Comparison of ENCODE assay signal across 1 fruit fly cellular context in genomic region chr3L:640324-640974, dm6.
TF ChIP-seq lines count a peak whose summit lies in the region.

No protein-coding gene starts in this region.

TF ChIP-seq in whole organism, embryonic, 481 proteins besides CTCF, POLR2A, EP300 and RAD21 (continued from another document and continues in another):
- 0 out of 3 replicates have a peak, but pooled peaks have one; percentile 54 for TF ChIP-seq CG6791 (GFP tag; IDR thresholded peaks at IDR 0.05; lab: Robert Waterston, UW; ENCODE audit: partially characterized antibody)
- TF ChIP-seq inv (GFP tag; IDR thresholded peaks at IDR 0.05; lab: Robert Waterston, UW; ENCODE audit: partially characterized antibody), result no peak
- TF ChIP-seq ATbp (GFP tag; optimal IDR thresholded peaks at IDR 0.05; lab: Kevin White, UChicago), result peak; percentile 83
- TF ChIP-seq esg (GFP tag; conservative IDR thresholded peaks at IDR 0.05; lab: Robert Waterston, UW), result peak; percentile 73
- TF ChIP-seq CG11723 (GFP tag; optimal IDR thresholded peaks at IDR 0.05; lab: Kevin White, UChicago), result peak; percentile 79
- no peak for TF ChIP-seq Dp (GFP tag; optimal IDR thresholded peaks at IDR 0.05; lab: Kevin White, UChicago)
- TF ChIP-seq scrt (GFP tag; optimal IDR thresholded peaks at IDR 0.05; lab: Kevin White, UChicago), result peak; percentile 65
- TF ChIP-seq ems (GFP tag; optimal IDR thresholded peaks at IDR 0.05; lab: Kevin White, UChicago), result peak; percentile 57
- TF ChIP-seq CG11456 (GFP tag; IDR thresholded peaks at IDR 0.05; lab: Robert Waterston, UW), result no peak
- TF ChIP-seq lbe (GFP tag; optimal IDR thresholded peaks at IDR 0.05; lab: Kevin White, UChicago), result peak; percentile 75
- peak; percentile 73 to 81 for TF ChIP-seq Hr51 (GFP tag; optimal IDR thresholded peaks at IDR 0.05; lab: Kevin White, UChicago)
- TF ChIP-seq CG31388 (GFP tag; optimal IDR thresholded peaks at IDR 0.05; lab: Kevin White, UChicago), result peak; percentile 45
- TF ChIP-seq Poxn (GFP tag; IDR thresholded peaks at IDR 0.05; lab: Robert Waterston, UW), result no peak
- peak; percentile 85 for TF ChIP-seq CG7839 (tag; optimal IDR thresholded peaks at IDR 0.05; lab: Kevin White, UChicago)
- TF ChIP-seq Deaf1 (tag; optimal IDR thresholded peaks at IDR 0.05; lab: Kevin White, UChicago), result no peak
- TF ChIP-seq ind (GFP tag; optimal IDR thresholded peaks at IDR 0.05; lab: Kevin White, UChicago), result peak; percentile 83
- peak; percentile 63; the same call in 1 of the 2 replicates for TF ChIP-seq klu (GFP tag; IDR thresholded peaks at IDR 0.05; lab: Robert Waterston, UW)
- TF ChIP-seq Atf6 (GFP tag; IDR thresholded peaks at IDR 0.05; lab: Robert Waterston, UW), result peak; percentile 63
- peak; percentile 83 for TF ChIP-seq Ptx1 (GFP tag; IDR thresholded peaks at IDR 0.05; lab: Robert Waterston, UW)
- TF ChIP-seq Xbp1 (GFP tag; optimal IDR thresholded peaks at IDR 0.05; lab: Kevin White, UChicago), result peak; percentile 84
- TF ChIP-seq Hmr (GFP tag; optimal IDR thresholded peaks at IDR 0.05; lab: Kevin White, UChicago), result peak; percentile 79
- no peak for TF ChIP-seq knrl (GFP tag; IDR thresholded peaks at IDR 0.05; lab: Robert Waterston, UW; ENCODE audit: partially characterized antibody)
- TF ChIP-seq btn (GFP tag; optimal IDR thresholded peaks at IDR 0.05; lab: Kevin White, UChicago), result peak; percentile 57
- TF ChIP-seq CG2116 (GFP tag; optimal IDR thresholded peaks at IDR 0.05; lab: Kevin White, UChicago), result peak; percentile 54
- TF ChIP-seq seq (GFP tag; IDR thresholded peaks at IDR 0.05; lab: Robert Waterston, UW), result peak; percentile 71
- TF ChIP-seq Jarid2 (GFP tag; optimal IDR thresholded peaks at IDR 0.05; lab: Kevin White, UChicago), result peak; percentile 56
- TF ChIP-seq CG9437 (GFP tag; optimal IDR thresholded peaks at IDR 0.05; lab: Kevin White, UChicago), result peak; percentile 80
- peak; percentile 76 for TF ChIP-seq CG1647 (GFP tag; optimal IDR thresholded peaks at IDR 0.05; lab: Kevin White, UChicago)
- peak; percentile 80 for TF ChIP-seq CG4328 (GFP tag; optimal IDR thresholded peaks at IDR 0.05; lab: Kevin White, UChicago)
- TF ChIP-seq CG34224 (GFP tag; IDR thresholded peaks at IDR 0.05; lab: Robert Waterston, UW; ENCODE audit: partially characterized antibody), result no peak
- TF ChIP-seq pho (GFP tag; optimal IDR thresholded peaks at IDR 0.05; lab: Kevin White, UChicago), result peak; percentile 73
- peak; percentile 31 for TF ChIP-seq fd3F (GFP tag; optimal IDR thresholded peaks at IDR 0.05; lab: Kevin White, UChicago)
- peak; percentile 90 for TF ChIP-seq trem (tag; optimal IDR thresholded peaks at IDR 0.05; lab: Kevin White, UChicago)
- TF ChIP-seq CG7786 (GFP tag; optimal IDR thresholded peaks at IDR 0.05; lab: Kevin White, UChicago), result peak; percentile 82
- TF ChIP-seq CG14860 (GFP tag; IDR thresholded peaks at IDR 0.05; lab: Robert Waterston, UW; ENCODE audit: partially characterized antibody), result no peak
- peak; percentile 92 for TF ChIP-seq gem (tag; optimal IDR thresholded peaks at IDR 0.05; lab: Kevin White, UChicago)
- peak; percentile 89 for TF ChIP-seq row (GFP tag; IDR thresholded peaks at IDR 0.05; lab: Robert Waterston, UW)
- TF ChIP-seq CG4404 (GFP tag; IDR thresholded peaks at IDR 0.05; lab: Robert Waterston, UW), result peak; percentile 82
- peak; percentile 95 for TF ChIP-seq dmrt11E (tag; optimal IDR thresholded peaks at IDR 0.05; lab: Kevin White, UChicago)
- TF ChIP-seq CG12236 (GFP tag; optimal IDR thresholded peaks at IDR 0.05; lab: Kevin White, UChicago), result peak; percentile 78
- peak; percentile 73 for TF ChIP-seq cato (GFP tag; optimal IDR thresholded peaks at IDR 0.05; lab: Kevin White, UChicago; ENCODE audit: borderline replicate concordance)
- peak; percentile 78 for TF ChIP-seq PHDP (tag; optimal IDR thresholded peaks at IDR 0.05; lab: Kevin White, UChicago)
- TF ChIP-seq toy (GFP tag; IDR thresholded peaks at IDR 0.05; lab: Robert Waterston, UW), result no peak
- TF ChIP-seq CG11560 (tag; IDR thresholded peaks at IDR 0.05; lab: Robert Waterston, UW), result no peak
- TF ChIP-seq CG30403 (GFP tag; optimal IDR thresholded peaks at IDR 0.05; lab: Kevin White, UChicago), result peak; percentile 86
- TF ChIP-seq danr (GFP tag; IDR thresholded peaks at IDR 0.05; lab: Robert Waterston, UW), result peak; percentile 66
- peak; percentile 47 for TF ChIP-seq CG30020 (tag; optimal IDR thresholded peaks at IDR 0.05; lab: Kevin White, UChicago)
- peak; percentile 71 for TF ChIP-seq CG6765 (GFP tag; optimal IDR thresholded peaks at IDR 0.05; lab: Kevin White, UChicago)
- TF ChIP-seq CG12659 (GFP tag; optimal IDR thresholded peaks at IDR 0.05; lab: Kevin White, UChicago), result peak; percentile 81
- peak; percentile 44 for TF ChIP-seq CG15073 (GFP tag; optimal IDR thresholded peaks at IDR 0.05; lab: Kevin White, UChicago)
- no peak for TF ChIP-seq tna (GFP tag; IDR thresholded peaks at IDR 0.05; lab: Robert Waterston, UW; ENCODE audit: partially characterized antibody)
- peak; percentile 79 for TF ChIP-seq lmd (GFP tag; IDR thresholded peaks at IDR 0.05; lab: Robert Waterston, UW)
- peak; percentile 86 for TF ChIP-seq gsb-n (tag; optimal IDR thresholded peaks at IDR 0.05; lab: Kevin White, UChicago)
- peak; percentile 71; the same call in 2 of the 3 replicates for TF ChIP-seq tgo (GFP tag; IDR thresholded peaks at IDR 0.05; lab: Robert Waterston, UW)
- TF ChIP-seq gfzf (GFP tag; optimal IDR thresholded peaks at IDR 0.05; lab: Kevin White, UChicago), result no peak
- peak; percentile 69 for TF ChIP-seq Lhr (GFP tag; optimal IDR thresholded peaks at IDR 0.05; lab: Kevin White, UChicago)
- TF ChIP-seq CG7928 (GFP tag; optimal IDR thresholded peaks at IDR 0.05; lab: Kevin White, UChicago), result peak; percentile 33
- peak; percentile 51; the same call in 1 of the 2 replicates for TF ChIP-seq CG11247 (GFP tag; IDR thresholded peaks at IDR 0.05; lab: Robert Waterston, UW)
- TF ChIP-seq CG9797 (GFP tag; optimal IDR thresholded peaks at IDR 0.05; lab: Kevin White, UChicago), result peak; percentile 14
- TF ChIP-seq CG3838 (GFP tag; optimal IDR thresholded peaks at IDR 0.05; lab: Kevin White, UChicago), result no peak
- peak; percentile 54; the same call in 1 of the 2 replicates for TF ChIP-seq ro (GFP tag; IDR thresholded peaks at IDR 0.05; lab: Robert Waterston, UW)
- TF ChIP-seq CkIIα-i1 (GFP tag; IDR thresholded peaks at IDR 0.05; lab: Robert Waterston, UW), result no peak
- 0 out of 2 replicates have a peak, but pooled peaks have one; percentile 15 for TF ChIP-seq NFAT (GFP tag; IDR thresholded peaks at IDR 0.05; lab: Robert Waterston, UW)
- peak; percentile 15 for TF ChIP-seq CG34376 (GFP tag; optimal IDR thresholded peaks at IDR 0.05; lab: Kevin White, UChicago)
- peak; percentile 77 for TF ChIP-seq repo (GFP tag; optimal IDR thresholded peaks at IDR 0.05; lab: Kevin White, UChicago)
- no peak for TF ChIP-seq D (optimal IDR thresholded peaks at IDR 0.05; lab: Kevin White, UChicago)
- TF ChIP-seq D (GFP tag; optimal IDR thresholded peaks at IDR 0.05; lab: Kevin White, UChicago), result peak; percentile 90
- TF ChIP-seq bsh (GFP tag; optimal IDR thresholded peaks at IDR 0.05; lab: Kevin White, UChicago), result peak; percentile 85 to 93
- peak; percentile 88 for TF ChIP-seq CG10209 (GFP tag; optimal IDR thresholded peaks at IDR 0.05; lab: Kevin White, UChicago)
- TF ChIP-seq nerfin-1 (tag; optimal IDR thresholded peaks at IDR 0.05; lab: Kevin White, UChicago), result peak; percentile 81
- TF ChIP-seq Hmx (GFP tag; optimal IDR thresholded peaks at IDR 0.05; lab: Kevin White, UChicago), result peak; percentile 47
- no peak for TF ChIP-seq mld (GFP tag; IDR thresholded peaks at IDR 0.05; lab: Robert Waterston, UW; ENCODE audit: partially characterized antibody)
- peak; percentile 45 for TF ChIP-seq CG6654 (GFP tag; optimal IDR thresholded peaks at IDR 0.05; lab: Kevin White, UChicago)
- TF ChIP-seq CG9727 (GFP tag; optimal IDR thresholded peaks at IDR 0.05; lab: Kevin White, UChicago), result peak; percentile 94
- TF ChIP-seq fd96Cb (tag; optimal IDR thresholded peaks at IDR 0.05; lab: Kevin White, UChicago), result peak; percentile 86
- peak; percentile 81 for TF ChIP-seq Neu2 (GFP tag; optimal IDR thresholded peaks at IDR 0.05; lab: Kevin White, UChicago; ENCODE audit: borderline replicate concordance)
- TF ChIP-seq Hand (GFP tag; optimal IDR thresholded peaks at IDR 0.05; lab: Kevin White, UChicago), result peak; percentile 8
- TF ChIP-seq TFAM (GFP tag; optimal IDR thresholded peaks at IDR 0.05; lab: Kevin White, UChicago), result peak; percentile 76
- no peak for TF ChIP-seq CG8478 (optimal IDR thresholded peaks at IDR 0.05; lab: Kevin White, UChicago)
- peak; percentile 69; the same call in 2 of the 3 replicates for TF ChIP-seq CG11093 (GFP tag; IDR thresholded peaks at IDR 0.05; lab: Robert Waterston, UW)
- peak; percentile 71 for TF ChIP-seq Rx (GFP tag; IDR thresholded peaks at IDR 0.05; lab: Robert Waterston, UW)
- peak; percentile 38 for TF ChIP-seq CrebB (tag; optimal IDR thresholded peaks at IDR 0.05; lab: Kevin White, UChicago)
- TF ChIP-seq CG10267 (tag; optimal IDR thresholded peaks at IDR 0.05; lab: Kevin White, UChicago), result peak; percentile 86
- TF ChIP-seq CG15696 (tag; optimal IDR thresholded peaks at IDR 0.05; lab: Kevin White, UChicago), result peak; percentile 96
- TF ChIP-seq Ada2b (GFP tag; IDR thresholded peaks at IDR 0.05; lab: Robert Waterston, UW), result peak; percentile 50; the same call in 1 of the 2 replicates
- peak; percentile 86 for TF ChIP-seq CG13775 (GFP tag; optimal IDR thresholded peaks at IDR 0.05; lab: Kevin White, UChicago)
- TF ChIP-seq slbo (GFP tag; IDR thresholded peaks at IDR 0.05; lab: Robert Waterston, UW), result peak; percentile 71
- peak; percentile 15 for TF ChIP-seq cad (GFP tag; optimal IDR thresholded peaks at IDR 0.05; lab: Kevin White, UChicago)
- peak; percentile 86 for TF ChIP-seq Mes4 (GFP tag; optimal IDR thresholded peaks at IDR 0.05; lab: Kevin White, UChicago)
- peak; percentile 7; the same call in 1 of the 3 replicates for TF ChIP-seq z (GFP tag; IDR thresholded peaks at IDR 0.05; lab: Robert Waterston, UW)
- peak; percentile 81 for TF ChIP-seq CG6813 (GFP tag; optimal IDR thresholded peaks at IDR 0.05; lab: Kevin White, UChicago)
- TF ChIP-seq nom (GFP tag; optimal IDR thresholded peaks at IDR 0.05; lab: Kevin White, UChicago), result peak; percentile 86
- peak; percentile 7 for TF ChIP-seq CG31365 (tag; optimal IDR thresholded peaks at IDR 0.05; lab: Kevin White, UChicago)
- peak; percentile 84 for TF ChIP-seq pnt (GFP tag; optimal IDR thresholded peaks at IDR 0.05; lab: Kevin White, UChicago)
- peak; percentile 82 for TF ChIP-seq CG17568 (GFP tag; optimal IDR thresholded peaks at IDR 0.05; lab: Kevin White, UChicago)
- TF ChIP-seq CG15514 (GFP tag; optimal IDR thresholded peaks at IDR 0.05; lab: Kevin White, UChicago), result peak; percentile 49
- peak; percentile 76 for TF ChIP-seq pb (GFP tag; optimal IDR thresholded peaks at IDR 0.05; lab: Kevin White, UChicago)
- peak; percentile 81 for TF ChIP-seq NC2β (GFP tag; optimal IDR thresholded peaks at IDR 0.05; lab: Kevin White, UChicago)
- peak; percentile 74 for TF ChIP-seq chm (GFP tag; IDR thresholded peaks at IDR 0.05; lab: Robert Waterston, UW)
- peak; percentile 78 for TF ChIP-seq vvl (GFP tag; IDR thresholded peaks at IDR 0.05; lab: Robert Waterston, UW)
- TF ChIP-seq kah (GFP tag; optimal IDR thresholded peaks at IDR 0.05; lab: Kevin White, UChicago), result peak; percentile 44
- peak; percentile 77 for TF ChIP-seq CG12219 (GFP tag; optimal IDR thresholded peaks at IDR 0.05; lab: Kevin White, UChicago)
- TF ChIP-seq CG17328 (GFP tag; IDR thresholded peaks at IDR 0.05; lab: Robert Waterston, UW), result peak; percentile 77
- peak; percentile 54 to 96 for TF ChIP-seq eve (GFP tag; optimal IDR thresholded peaks at IDR 0.05; lab: Kevin White, UChicago)
- TF ChIP-seq CG14965 (GFP tag; optimal IDR thresholded peaks at IDR 0.05; lab: Kevin White, UChicago; ENCODE audit: borderline replicate concordance), result peak; percentile 71
- peak; percentile 79 for TF ChIP-seq CG3407 (GFP tag; optimal IDR thresholded peaks at IDR 0.05; lab: Kevin White, UChicago)
- TF ChIP-seq gcm (GFP tag; optimal IDR thresholded peaks at IDR 0.05; lab: Kevin White, UChicago), result peak; percentile 86
- TF ChIP-seq run (tag; optimal IDR thresholded peaks at IDR 0.05; lab: Kevin White, UChicago), result peak; percentile 36
- TF ChIP-seq ham (GFP tag; IDR thresholded peaks at IDR 0.05; lab: Robert Waterston, UW), result no peak
- TF ChIP-seq CG17829 (tag; optimal IDR thresholded peaks at IDR 0.05; lab: Kevin White, UChicago), result peak; percentile 92
- TF ChIP-seq CG4424 (GFP tag; optimal IDR thresholded peaks at IDR 0.05; lab: Kevin White, UChicago), result peak; percentile 91
- peak; percentile 64 for TF ChIP-seq CG3163 (GFP tag; optimal IDR thresholded peaks at IDR 0.05; lab: Kevin White, UChicago)
- TF ChIP-seq Gsc (GFP tag; IDR thresholded peaks at IDR 0.05; lab: Robert Waterston, UW), result no peak; the same call in 1 of the 2 replicates
- peak; percentile 31 for TF ChIP-seq CG17186 (GFP tag; optimal IDR thresholded peaks at IDR 0.05; lab: Kevin White, UChicago)
- TF ChIP-seq bab2 (GFP tag; optimal IDR thresholded peaks at IDR 0.05; lab: Kevin White, UChicago), result peak; percentile 86
- no peak for TF ChIP-seq Dip2 (GFP tag; IDR thresholded peaks at IDR 0.05; lab: Robert Waterston, UW)
- TF ChIP-seq E2f2 (GFP tag; IDR thresholded peaks at IDR 0.05; lab: Robert Waterston, UW), result peak; percentile 62
- no peak for TF ChIP-seq h (optimal IDR thresholded peaks at IDR 0.05; lab: Kevin White, UChicago)
- TF ChIP-seq Opbp (GFP tag; IDR thresholded peaks at IDR 0.05; lab: Robert Waterston, UW; ENCODE audit: partially characterized antibody), result no peak
- peak; percentile 80 for TF ChIP-seq ci (GFP tag; IDR thresholded peaks at IDR 0.05; lab: Robert Waterston, UW)
- TF ChIP-seq CG10431 (GFP tag; optimal IDR thresholded peaks at IDR 0.05; lab: Kevin White, UChicago), result peak; percentile 73
- peak; percentile 76 for TF ChIP-seq CG9876 (GFP tag; optimal IDR thresholded peaks at IDR 0.05; lab: Kevin White, UChicago)
- TF ChIP-seq CG9215 (GFP tag; IDR thresholded peaks at IDR 0.05; lab: Robert Waterston, UW), result peak; percentile 55
- TF ChIP-seq CG16779 (GFP tag; IDR thresholded peaks at IDR 0.05; lab: Robert Waterston, UW), result no peak
- TF ChIP-seq lab (GFP tag; optimal IDR thresholded peaks at IDR 0.05; lab: Kevin White, UChicago), result peak; percentile 81
- TF ChIP-seq ap (GFP tag; IDR thresholded peaks at IDR 0.05; lab: Robert Waterston, UW), result peak; percentile 72
- TF ChIP-seq CG31441 (GFP tag; IDR thresholded peaks at IDR 0.05; lab: Robert Waterston, UW), result peak; percentile 92
- TF ChIP-seq CG12299 (tag; optimal IDR thresholded peaks at IDR 0.05; lab: Kevin White, UChicago), result peak; percentile 76
- peak; percentile 57 for TF ChIP-seq MBD-R2 (GFP tag; IDR thresholded peaks at IDR 0.05; lab: Robert Waterston, UW)
